Fruit fly (Drosophila melanogaster): Measurements from ENCODE around the gene RpS19b.

Gene RpS19b

DNA sequence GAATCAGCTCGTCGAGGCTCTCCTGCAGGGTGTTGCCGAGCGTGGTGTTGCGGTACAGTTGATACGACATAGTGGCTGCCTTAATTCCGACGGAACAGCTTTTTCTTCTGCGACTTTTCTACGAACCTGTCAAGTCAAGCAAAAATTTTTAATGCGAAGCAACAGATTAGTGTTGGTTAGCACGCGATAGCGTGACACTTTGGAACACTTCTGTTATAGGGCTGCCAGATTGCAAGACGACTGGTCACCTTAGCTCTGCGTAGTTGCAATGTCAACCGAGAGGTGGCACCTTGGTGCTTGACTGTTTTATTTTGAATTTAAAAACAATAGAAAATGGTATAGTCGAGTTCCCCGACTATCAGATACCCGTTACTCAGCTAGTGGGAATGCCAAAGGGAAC is 42.4 kb downstream of the RpS19b start, which contains the start of gene TfIIA-S (continued):
- TF ChIP-seq Oaz (GFP tag; IDR thresholded peaks at IDR 0.05) (no peak), Dad (GFP tag; optimal IDR thresholded peaks at IDR 0.05) (peak; percentile 64), Awh (GFP tag; IDR thresholded peaks at IDR 0.05) (no peak), z (GFP tag; IDR thresholded peaks at IDR 0.05) (no peak), Optix (GFP tag; IDR thresholded peaks at IDR 0.05) (no peak), Stat92E (GFP tag; optimal IDR thresholded peaks at IDR 0.05) (no peak), hbn (GFP tag; IDR thresholded peaks at IDR 0.05; ENCODE audit: partially characterized antibody) (no peak), bigmax (GFP tag; optimal IDR thresholded peaks at IDR 0.05) (peak; percentile 58), zen (tag; optimal IDR thresholded peaks at IDR 0.05) (peak; percentile 55), ap (GFP tag; IDR thresholded peaks at IDR 0.05) (no peak), CG8944 (GFP tag; optimal IDR thresholded peaks at IDR 0.05) (peak; percentile 85), MESR4 (GFP tag; optimal IDR thresholded peaks at IDR 0.05) (peak; percentile 94), Myb (GFP tag; optimal IDR thresholded peaks at IDR 0.05) (peak; percentile 100), ato (GFP tag; IDR thresholded peaks at IDR 0.05; ENCODE audit: partially characterized antibody) (no peak), CG2875 (GFP tag; optimal IDR thresholded peaks at IDR 0.05) (no peak), Vsx1 (GFP tag; optimal IDR thresholded peaks at IDR 0.05) (no peak), Hmx (GFP tag; optimal IDR thresholded peaks at IDR 0.05) (no peak), CG12769 (tag; optimal IDR thresholded peaks at IDR 0.05) (no peak), psq (GFP tag; optimal IDR thresholded peaks at IDR 0.05) (peak; percentile 35), Gsc (GFP tag; IDR thresholded peaks at IDR 0.05) (no peak), CG31224 (GFP tag; IDR thresholded peaks at IDR 0.05) (no peak), CG4404 (GFP tag; IDR thresholded peaks at IDR 0.05) (no peak), crp (GFP tag; optimal IDR thresholded peaks at IDR 0.05) (peak in 1 of 2 experiments; percentile 38), p53 (GFP tag; optimal IDR thresholded peaks at IDR 0.05) (peak; percentile 94), lmd (GFP tag; IDR thresholded peaks at IDR 0.05) (no peak), CG10147 (GFP tag; optimal IDR thresholded peaks at IDR 0.05) (no peak), insv (GFP tag; optimal IDR thresholded peaks at IDR 0.05) (peak in 1 of 2 experiments; percentile 44), grn (GFP tag; optimal IDR thresholded peaks at IDR 0.05) (peak; percentile 42), sens-2 (GFP tag; IDR thresholded peaks at IDR 0.05) (no peak), CG6689 (GFP tag; IDR thresholded peaks at IDR 0.05) (no peak), Pdp1 (GFP tag; optimal IDR thresholded peaks at IDR 0.05) (peak; percentile 79 to 83), CG10654 (GFP tag; optimal IDR thresholded peaks at IDR 0.05) (peak; percentile 74), mam (GFP tag; optimal IDR thresholded peaks at IDR 0.05) (peak; percentile 92), CG14441 (GFP tag; IDR thresholded peaks at IDR 0.05) (no peak), Atf3 (GFP tag; optimal IDR thresholded peaks at IDR 0.05) (peak; percentile 75), CG3995 (GFP tag; optimal IDR thresholded peaks at IDR 0.05) (peak; percentile 61), CG31365 (tag; optimal IDR thresholded peaks at IDR 0.05) (peak; percentile 26), Kr (GFP tag; optimal IDR thresholded peaks at IDR 0.05) (no peak), eyg (GFP tag; optimal IDR thresholded peaks at IDR 0.05) (peak; percentile 77), gcm (GFP tag; optimal IDR thresholded peaks at IDR 0.05) (no peak), CG8290 (GFP tag; optimal IDR thresholded peaks at IDR 0.05) (peak; percentile 85), CG8290 (tag; optimal IDR thresholded peaks at IDR 0.05) (peak; percentile 62 to 96), Sox100B (GFP tag; optimal IDR thresholded peaks at IDR 0.05) (no peak), CG17568 (GFP tag; optimal IDR thresholded peaks at IDR 0.05) (no peak), CG4730 (GFP tag; IDR thresholded peaks at IDR 0.05) (no peak), CG5180 (GFP tag; optimal IDR thresholded peaks at IDR 0.05) (no peak), gcm2 (GFP tag; optimal IDR thresholded peaks at IDR 0.05) (peak; percentile 19), knrl (GFP tag; IDR thresholded peaks at IDR 0.05; ENCODE audit: partially characterized antibody) (no peak), CG17912 (GFP tag; optimal IDR thresholded peaks at IDR 0.05) (peak; percentile 85), gt (GFP tag; IDR thresholded peaks at IDR 0.05) (no peak), bbx (GFP tag; IDR thresholded peaks at IDR 0.05; ENCODE audit: partially characterized antibody) (no peak)
